Worm (Caenorhabditis elegans) whole organism, L1 larva: ENCODE data around the gene bath-19.

Experiments
- C16A3.4 ChIP-seq: fragments of 150-350 bp; optimal IDR thresholded peaks from 2 replicates; lab custom pipeline; 2014; ENCODE audit warnings: missing biosample characterization, missing genetic modification characterization
- ama-1 ChIP-seq: fragments of 150-350 bp; optimal IDR thresholded peaks from 2 replicates; lab custom pipeline; 2014
- blmp-1 ChIP-seq: fragments of 150-350 bp; optimal IDR thresholded peaks from 2 replicates; lab custom pipeline; 2014; ENCODE audit warnings: missing biosample characterization, missing genetic modification characterization
- ceh-82 ChIP-seq, 3 experiments: fragments of 150-350 bp in 1 of 3; sonication (generic microtip) in 2 of 3; optimal IDR thresholded peaks; 2 replicates each; lab custom pipeline; 2014 to 2017; ENCODE audit warnings: missing biosample characterization in 3 of 3, missing genetic modification characterization in 3 of 3
- ces-1 ChIP-seq: fragments of 150-350 bp; optimal IDR thresholded peaks from 2 replicates; lab custom pipeline; 2014; ENCODE audit warnings: missing biosample characterization, missing genetic modification reagents, missing genetic modification characterization
- dsc-1 ChIP-seq: sonication (generic microtip); optimal IDR thresholded peaks from 2 replicates; lab custom pipeline; 2016; ENCODE audit warnings: mild to moderate bottlenecking, missing genetic modification characterization, missing compliant biosample characterization
- efl-1 ChIP-seq, 4 experiments: fragments of 150-350 bp; optimal IDR thresholded peaks in 3 of 4; peaks in 1 of 4; 1 replicate in 1 of 4; 2 replicates in 3 of 4; lab custom pipeline; 2014; ENCODE audit warnings: missing biosample characterization in 2 of 4, missing genetic modification characterization in 2 of 4, missing genetic modification reagents in 2 of 4
- hlh-17 ChIP-seq: fragments of 200-800 bp; sonication (Bioruptor generic); optimal IDR thresholded peaks from 2 replicates; lab custom pipeline; 2018; ENCODE audit warnings: missing genetic modification characterization, mild to moderate bottlenecking, missing compliant biosample characterization, moderate library complexity, borderline replicate concordance
- mdl-1 ChIP-seq, 2 experiments: fragments of 150-350 bp; optimal IDR thresholded peaks; 2 replicates each; lab custom pipeline; 2014 to 2017; ENCODE audit warnings: missing biosample characterization in 2 of 2, missing genetic modification characterization in 2 of 2, inconsistent platforms in 1 of 2
- nhr-76 ChIP-seq: sonication (generic microtip); optimal IDR thresholded peaks from 2 replicates; lab custom pipeline; 2017; ENCODE audit warnings: missing biosample characterization, missing genetic modification characterization
- tlp-1 ChIP-seq: fragments of 150-350 bp; optimal IDR thresholded peaks from 2 replicates; lab custom pipeline; 2014; ENCODE audit warnings: missing biosample characterization, missing genetic modification characterization

ce11 chrII:2031852-2032251 is 7.3 kb downstream of the bath-19 start, which contains the start of gene bath-5:
- TF ChIP-seq tlp-1 (tag; lab: Kevin White, UChicago): no peak
- no peak for TF ChIP-seq blmp-1 (tag; lab: Kevin White, UChicago)
- TF ChIP-seq hlh-17: no peak
- TF ChIP-seq ceh-82 (tag; optimal IDR thresholded peaks at IDR 0.05; lab: Kevin White, UChicago): no peak
- TF ChIP-seq dsc-1 (tag; lab: Kevin White, UChicago): no peak
- TF ChIP-seq ces-1 (GFP tag; lab: Kevin White, UChicago): no peak
- no peak for TF ChIP-seq C16A3.4
- TF ChIP-seq ama-1 (lab: Kevin White, UChicago): no peak
- no peak for TF ChIP-seq efl-1 (optimal IDR thresholded peaks at IDR 0.05; lab: Kevin White, UChicago)
- TF ChIP-seq efl-1 (GFP tag; optimal IDR thresholded peaks at IDR 0.05 in 1 of 2; lab: Kevin White, UChicago): no peak
- TF ChIP-seq mdl-1 (tag; optimal IDR thresholded peaks at IDR 0.05; lab: Kevin White, UChicago): no peak
- TF ChIP-seq nhr-76: no peak
